Worm (Caenorhabditis elegans) whole organism, L4/young adult: ENCODE measurements around the gene col-44.

Source experiments
- W03F9.2 ChIP-seq: fragments of 150-350 bp; optimal IDR thresholded peaks from 2 replicates; lab custom pipeline; 2014; ENCODE audit warnings: missing biosample characterization, missing genetic modification characterization
- dao-5 ChIP-seq: sonication (generic microtip); optimal IDR thresholded peaks from 2 replicates; lab custom pipeline; 2016; ENCODE audit warnings: missing genotype, missing genetic modification characterization, moderate library complexity, missing compliant biosample characterization
- him-1 ChIP-seq: sonication (generic microtip); optimal IDR thresholded peaks from 2 replicates; lab custom pipeline; 2016; ENCODE audit warnings: missing genotype, missing genetic modification reagents, missing genetic modification characterization, missing compliant biosample characterization

- TF ChIP-seq W03F9.2 (no peak), him-1 (tag; lab: Kevin White, UChicago) (no peak), dao-5 (tag; lab: Kevin White, UChicago) (no peak)
These were observed 23.9 kb downstream of the col-44 start for ce11 chrX:13615181-13615580.
